Worm (Caenorhabditis elegans) whole organism, L4/young adult: ENCODE data around the gene T04A6.2.

Source experiments
- W03F9.2 ChIP-seq: fragments of 150-350 bp; optimal IDR thresholded peaks from 2 replicates; lab custom pipeline; 2014; ENCODE audit warnings: missing biosample characterization, missing genetic modification characterization
- dao-5 ChIP-seq: sonication (generic microtip); optimal IDR thresholded peaks from 2 replicates; lab custom pipeline; 2016; ENCODE audit warnings: missing genotype, missing genetic modification characterization, moderate library complexity, missing compliant biosample characterization
- him-1 ChIP-seq: sonication (generic microtip); optimal IDR thresholded peaks from 2 replicates; lab custom pipeline; 2016; ENCODE audit warnings: missing genotype, missing genetic modification reagents, missing genetic modification characterization, missing compliant biosample characterization

The T04A6.2 gene

DNA sequence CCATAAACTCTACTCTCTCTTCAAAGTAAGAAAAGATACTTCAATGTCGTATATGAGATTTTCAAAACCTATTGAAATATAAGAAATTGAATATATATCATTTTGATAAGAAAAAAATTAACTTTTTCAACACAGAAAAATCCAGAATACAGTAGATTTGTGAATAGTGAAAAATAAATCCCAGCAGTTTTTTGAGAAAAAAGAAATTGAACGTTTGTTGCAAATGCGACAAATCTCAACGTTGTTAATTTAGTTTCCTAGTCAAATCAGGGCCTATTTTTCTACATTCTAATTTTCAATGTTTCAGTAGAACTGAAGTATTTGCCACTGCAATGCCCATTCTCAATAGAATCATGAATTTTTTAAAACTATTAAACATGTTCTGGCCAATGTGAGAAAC lies at the start of gene T04A6.2:
Gene T04A6.2, plus strand, starts transcription at position 301 of the 400 bp plus-strand sequence.
- no peak for TF ChIP-seq dao-5 (tag; lab: Kevin White, UChicago)
- TF ChIP-seq him-1 (tag; lab: Kevin White, UChicago) = no peak
- TF ChIP-seq W03F9.2 (tag; lab: Kevin White, UChicago) = no peak

DNA sequence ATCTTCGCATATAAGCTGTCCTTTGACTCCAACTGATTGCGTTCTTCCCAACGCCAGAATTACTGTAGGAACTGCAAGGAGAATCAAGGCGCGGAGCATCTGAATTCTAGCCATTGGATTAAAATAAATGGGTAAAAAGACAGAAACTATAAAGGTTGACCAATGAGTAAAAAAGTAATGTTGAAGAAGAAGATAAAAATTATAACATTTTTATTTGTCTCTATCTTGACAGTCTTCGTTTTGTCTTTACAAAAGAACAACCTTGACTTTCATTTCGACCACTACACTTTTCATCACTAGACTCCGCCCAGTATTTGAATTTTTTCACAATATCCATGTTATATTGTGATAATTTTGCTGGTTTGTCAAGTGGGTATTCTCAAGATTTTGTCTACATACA lies 49.4 kb upstream of the T04A6.2 start, which contains the start of gene ttr-8:
Gene ttr-8, minus strand, starts transcription at position 101 of the 400 bp plus-strand sequence.
- TF ChIP-seq dao-5 (tag; lab: Kevin White, UChicago) (no peak), W03F9.2 (tag; lab: Kevin White, UChicago) (no peak), him-1 (tag; lab: Kevin White, UChicago) (no peak)

DNA sequence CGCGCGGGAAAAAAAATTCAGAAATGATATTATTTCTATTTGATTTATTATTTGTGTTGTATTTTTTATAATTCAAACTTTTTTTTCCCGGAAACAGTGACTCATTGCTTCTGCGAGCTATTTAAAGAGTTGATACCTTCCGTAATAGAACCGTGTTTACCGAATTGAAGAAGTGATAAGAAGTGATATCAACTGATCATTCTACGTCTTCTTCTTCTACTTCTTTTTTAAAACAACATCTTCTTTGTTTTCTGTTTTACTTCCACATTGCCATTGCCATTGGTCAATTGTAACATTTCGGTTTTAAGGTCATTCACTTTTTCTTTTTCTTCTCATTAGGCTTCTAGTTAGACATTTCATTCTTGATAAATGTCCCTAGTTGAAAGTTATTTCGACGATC lies 48.5 kb upstream of the T04A6.2 start, which contains the start of gene ttr-32:
Gene ttr-32, plus strand, starts transcription at position 314 of the 400 bp plus-strand sequence.
- no peak for TF ChIP-seq him-1 (tag; lab: Kevin White, UChicago)
- TF ChIP-seq W03F9.2 (tag; lab: Kevin White, UChicago) = no peak

DNA sequence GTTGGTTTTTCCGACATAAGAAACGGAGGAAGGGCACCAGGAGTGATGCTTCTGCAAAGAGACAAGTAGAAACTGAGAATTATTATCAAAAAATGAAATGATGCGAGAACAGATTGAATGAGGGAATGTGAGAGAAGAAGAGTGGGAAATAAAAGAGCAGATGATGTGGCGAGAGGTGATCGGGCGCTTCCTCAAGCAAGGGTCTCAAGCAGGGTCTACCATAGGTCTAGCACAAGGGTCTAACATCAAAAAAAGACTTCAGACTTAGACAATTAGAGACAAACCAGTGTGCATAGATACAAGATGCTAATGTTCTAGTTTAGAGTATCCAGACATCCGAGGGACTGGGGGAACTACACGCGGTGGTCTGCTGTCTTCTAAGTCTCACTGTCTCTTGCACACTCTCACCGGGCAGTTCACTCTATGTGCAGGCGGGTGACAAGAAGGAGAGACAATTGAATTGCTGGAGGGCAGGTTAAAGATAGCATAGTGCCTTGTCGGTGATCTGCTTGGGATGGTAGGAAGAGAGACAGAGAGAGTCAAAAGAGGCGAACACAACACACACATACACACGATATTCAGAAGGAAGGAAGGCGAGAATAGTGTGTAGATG lies 44.4 kb upstream of the T04A6.2 start, which contains the start of gene R13A5.7:
Gene R13A5.7, minus strand, starts transcription at position 51 of the 613 bp plus-strand sequence.
- TF ChIP-seq W03F9.2 (tag; lab: Kevin White, UChicago) = peak; percentile 66
- TF ChIP-seq dao-5 (tag; lab: Kevin White, UChicago) = no peak
- TF ChIP-seq him-1 (tag; lab: Kevin White, UChicago) = peak; percentile 78

DNA sequence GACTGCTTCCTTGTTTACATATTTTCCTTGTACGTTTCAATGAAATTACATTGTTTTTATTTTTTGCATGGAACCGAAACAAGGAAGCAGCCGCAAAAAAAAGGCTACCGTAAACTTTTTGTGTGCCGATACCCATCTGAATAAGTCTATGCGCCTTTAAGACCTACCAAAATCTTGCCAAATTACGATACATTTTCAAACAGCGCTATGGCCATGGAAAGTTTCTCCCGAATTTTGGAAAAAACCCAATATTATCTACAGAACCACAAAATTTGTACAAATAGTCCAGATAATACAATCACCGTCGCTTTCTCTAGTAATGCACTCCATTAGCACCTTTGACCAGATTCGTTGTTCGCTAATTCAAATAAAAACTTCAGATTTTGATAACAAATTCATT lies 42.9 kb upstream of the T04A6.2 start:
- no peak for TF ChIP-seq W03F9.2 (tag; lab: Kevin White, UChicago)
- TF ChIP-seq him-1 (tag; lab: Kevin White, UChicago) = no peak
- TF ChIP-seq dao-5 (tag; lab: Kevin White, UChicago) = no peak

DNA sequence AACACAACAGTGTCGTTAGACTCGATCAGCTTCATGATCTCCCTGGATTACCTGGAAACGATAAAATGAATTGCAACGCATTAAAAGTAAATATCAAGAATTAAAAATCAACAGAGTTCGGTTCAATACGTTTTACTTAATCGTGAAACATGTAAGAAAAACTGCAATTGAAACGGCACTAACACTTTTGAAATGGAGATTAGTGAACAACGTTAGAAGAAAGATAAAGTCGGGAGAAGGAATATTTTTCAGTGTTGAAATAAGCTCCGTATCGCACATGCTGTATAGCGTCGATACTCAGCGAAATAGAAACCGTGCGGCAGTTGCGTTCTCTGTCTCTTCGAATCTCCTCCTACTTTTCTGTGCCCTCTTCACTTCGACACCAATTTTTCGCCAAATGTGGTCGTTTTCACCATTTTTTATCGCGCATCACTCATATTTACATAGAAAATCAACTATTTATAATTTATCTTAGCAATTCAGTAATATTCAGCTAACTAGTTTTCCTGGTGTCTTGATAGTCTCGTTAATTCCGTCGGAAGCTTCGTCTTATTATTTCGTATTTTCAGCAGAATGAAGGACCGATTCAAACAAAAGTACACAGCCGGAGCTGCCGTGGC lies 41.7 kb upstream of the T04A6.2 start, which contains the start of the genes rpl-9 and lpd-7:
Gene rpl-9, minus strand, starts transcription at position 51 of the 620 bp plus-strand sequence.
Gene lpd-7, plus strand, starts transcription at position 570 of the 620 bp plus-strand sequence.
- peak; percentile 59 for TF ChIP-seq him-1 (tag; lab: Kevin White, UChicago)
- TF ChIP-seq W03F9.2 (tag; lab: Kevin White, UChicago) = peak; percentile 81
- TF ChIP-seq dao-5 (tag; lab: Kevin White, UChicago) = no peak

DNA sequence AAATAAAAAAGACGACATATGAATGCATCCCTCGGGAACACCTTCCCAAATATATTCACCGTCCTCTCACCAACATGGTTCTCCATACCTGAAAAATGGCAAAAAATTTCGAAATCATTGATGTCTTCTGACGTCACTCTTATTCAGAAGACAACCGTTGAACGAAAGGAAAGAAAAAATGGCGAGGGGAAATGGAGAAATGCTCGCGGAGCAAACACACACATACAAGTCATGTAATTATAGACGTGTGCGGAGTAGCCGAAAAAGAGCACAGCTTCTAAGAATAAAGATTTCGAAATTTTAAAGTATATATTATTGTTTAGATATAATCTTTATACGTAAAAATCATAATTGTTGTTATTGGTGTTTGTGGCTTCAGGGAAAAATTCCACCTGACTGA lies 35.3 kb upstream of the T04A6.2 start, which contains the start of gene mfsd-6:
Gene mfsd-6, minus strand, starts transcription at position 88 of the 400 bp plus-strand sequence.
- TF ChIP-seq him-1 (tag; lab: Kevin White, UChicago) = no peak
- no peak for TF ChIP-seq dao-5 (tag; lab: Kevin White, UChicago)
- no peak for TF ChIP-seq W03F9.2 (tag; lab: Kevin White, UChicago)

DNA sequence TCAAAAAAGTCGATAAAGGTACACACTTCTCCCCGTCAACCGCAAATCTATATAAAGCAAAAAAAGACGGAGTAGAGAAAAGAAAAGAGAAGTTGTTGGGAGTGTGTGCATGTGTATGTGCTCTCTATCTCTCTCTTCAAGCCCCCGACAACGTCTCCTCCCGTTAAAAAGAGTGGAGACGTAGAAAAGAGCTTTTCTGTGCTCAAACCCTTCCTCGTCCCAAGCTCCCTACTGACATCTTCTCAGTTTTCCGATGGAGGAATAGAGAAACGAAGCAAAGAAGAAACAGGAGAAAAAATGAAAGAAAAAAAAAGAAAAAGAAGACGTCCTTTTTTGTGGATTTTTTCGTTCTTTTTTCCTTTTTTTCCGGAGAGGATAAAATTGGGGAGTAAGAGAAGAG lies 34.0 kb upstream of the T04A6.2 start:
- TF ChIP-seq W03F9.2 (tag; lab: Kevin White, UChicago) = no peak
- peak; percentile 48 for TF ChIP-seq him-1 (tag; lab: Kevin White, UChicago)
- no peak for TF ChIP-seq dao-5 (tag; lab: Kevin White, UChicago)

DNA sequence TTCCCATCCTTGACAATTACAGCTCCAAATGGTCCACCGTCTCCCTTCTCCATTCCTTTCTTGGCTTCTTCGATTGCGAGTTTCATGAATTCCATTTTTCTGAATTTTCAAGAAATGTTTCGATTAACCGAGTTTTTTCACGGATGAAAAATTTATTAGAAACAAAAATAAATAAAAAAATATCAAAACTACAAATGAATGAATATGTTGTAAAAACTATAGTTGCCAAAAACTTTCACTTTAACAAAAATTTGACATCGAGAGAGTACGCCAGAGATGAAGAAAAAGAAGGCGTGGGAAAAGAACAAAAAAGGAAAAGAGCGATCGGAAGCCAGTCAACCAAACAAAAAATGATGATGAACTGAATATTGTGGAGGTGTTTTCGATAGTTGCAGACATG lies 31.7 kb upstream of the T04A6.2 start, which contains the start of gene R13A5.10:
Gene R13A5.10, minus strand, starts transcription at position 101 of the 400 bp plus-strand sequence.
- no peak for TF ChIP-seq him-1 (tag; lab: Kevin White, UChicago)
- TF ChIP-seq W03F9.2 (tag; lab: Kevin White, UChicago) = no peak
- no peak for TF ChIP-seq dao-5 (tag; lab: Kevin White, UChicago)

DNA sequence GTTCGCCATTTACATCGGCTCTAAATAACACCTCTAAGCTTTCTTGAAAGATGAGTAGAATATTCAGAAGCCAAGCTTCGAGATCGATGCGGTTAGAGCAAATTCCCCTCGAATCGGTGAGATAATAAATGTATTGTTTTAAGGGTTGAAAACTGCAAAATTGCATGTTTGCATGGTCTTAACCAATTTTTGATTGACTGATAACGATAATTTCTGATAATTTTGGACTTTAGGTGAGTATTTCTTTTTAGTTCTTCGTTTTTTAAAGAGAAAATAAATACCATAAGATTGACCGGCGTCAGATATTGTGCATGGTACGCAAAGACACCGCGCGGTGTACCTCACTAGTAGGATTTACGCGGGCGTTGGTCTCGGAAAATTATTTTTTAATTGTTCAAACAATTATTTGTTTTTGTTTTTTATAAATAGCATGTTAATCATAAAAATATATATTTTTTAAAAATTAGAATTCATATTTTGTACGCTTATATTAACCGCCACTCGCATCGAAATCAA lies 30.4 kb upstream of the T04A6.2 start, which contains the start of gene cup-5:
Gene cup-5, plus strand, starts transcription at position 51 of the 516 bp plus-strand sequence.
- TF ChIP-seq W03F9.2 (tag; lab: Kevin White, UChicago) (peak; percentile 21), him-1 (tag; lab: Kevin White, UChicago) (peak; percentile 25), dao-5 (tag; lab: Kevin White, UChicago) (no peak)

DNA sequence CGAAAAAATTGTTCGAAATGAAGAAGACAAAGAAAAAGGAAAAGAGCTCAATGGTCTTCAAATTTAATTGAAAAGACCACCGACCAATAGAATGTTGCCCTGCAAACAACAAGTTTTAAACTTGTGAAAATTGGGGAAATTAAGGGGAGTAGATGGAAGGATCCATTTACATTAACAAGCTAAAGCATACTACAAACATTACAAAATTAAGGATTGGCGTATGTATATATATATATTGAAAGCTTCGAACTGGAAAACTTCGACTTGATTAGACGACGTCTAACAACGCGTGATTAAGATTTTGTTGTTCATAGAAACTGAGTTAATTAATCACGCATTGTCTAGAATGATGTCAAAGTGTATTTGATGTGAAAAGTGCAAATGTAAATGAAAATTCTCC lies 26.4 kb upstream of the T04A6.2 start, which contains the start of gene R13A5.15:
Gene R13A5.15, minus strand, starts transcription at position 101 of the 400 bp plus-strand sequence.
- no peak for TF ChIP-seq dao-5 (tag; lab: Kevin White, UChicago)
- no peak for TF ChIP-seq him-1 (tag; lab: Kevin White, UChicago)

DNA sequence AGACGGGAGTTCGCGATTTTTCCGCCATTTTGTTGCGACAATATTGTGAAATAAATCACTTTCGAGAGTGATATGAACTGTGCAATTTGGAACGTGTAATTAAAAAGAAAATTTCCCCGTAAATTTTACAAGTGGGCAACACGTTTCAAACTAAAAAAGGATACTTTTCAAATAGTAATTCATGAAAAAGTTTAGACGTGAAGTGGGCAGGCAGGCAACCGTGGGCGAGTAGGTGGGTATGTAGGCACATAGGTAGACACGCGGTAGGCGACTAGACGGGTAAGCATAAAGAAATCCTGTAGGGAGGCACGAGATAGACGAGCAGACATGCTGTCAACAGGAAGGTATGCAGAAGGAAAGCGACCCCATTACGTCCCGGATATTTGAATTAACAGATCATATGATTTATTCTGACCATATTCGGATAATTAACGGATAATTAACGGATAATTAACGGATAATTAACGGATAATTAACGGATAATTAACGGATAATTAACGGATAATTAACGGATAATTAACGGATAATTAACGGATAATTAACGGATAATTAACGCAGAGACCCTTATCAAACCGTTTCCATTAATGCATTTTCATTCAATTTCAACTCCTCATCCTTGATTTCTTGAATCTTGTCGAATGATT lies 21.2 kb upstream of the T04A6.2 start, which contains the start of gene R13A5.11:
Gene R13A5.11, minus strand, starts transcription at position 51 of the 644 bp plus-strand sequence.
- TF ChIP-seq dao-5 (tag; lab: Kevin White, UChicago) (no peak), W03F9.2 (tag; lab: Kevin White, UChicago) (no peak), him-1 (tag; lab: Kevin White, UChicago) (no peak)
